Worm (Caenorhabditis elegans): ENCODE data around the gene gcy-36.
"Not testable (repeated sequence)": the region's sequence is repeated elsewhere in the genome, so short reads cannot be mapped to it uniquely, and the experiment has no call there.

gcy-36 gene

DNA sequence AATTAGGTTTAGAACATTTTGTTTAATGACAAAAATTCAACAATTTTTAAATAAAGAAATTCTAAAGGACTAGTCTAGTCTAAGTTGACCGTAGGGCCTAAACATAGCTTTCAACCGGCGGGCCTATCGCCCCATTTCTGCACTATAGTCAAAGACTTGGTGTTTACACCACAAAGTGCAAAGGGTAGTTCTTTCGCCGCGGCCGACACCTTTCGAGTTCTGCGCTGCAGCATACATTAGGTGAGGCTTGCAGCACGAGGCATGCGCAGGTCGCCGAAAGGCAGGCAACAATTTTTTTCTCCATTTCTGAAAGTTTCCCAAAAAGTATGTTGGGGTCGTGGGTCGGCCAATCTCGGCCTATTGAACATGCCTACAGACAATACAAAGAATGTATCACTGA is 49.7 kb downstream of the gcy-36 start:
- TF ChIP-seq ztf-18 (tag; optimal IDR thresholded peaks at IDR 0.05), result no peak
- TF ChIP-seq nhr-80 (tag; optimal IDR thresholded peaks at IDR 0.05), result no peak
- no peak for TF ChIP-seq ztf-3 (GFP tag; optimal IDR thresholded peaks at IDR 0.05)
- TF ChIP-seq nhr-27 (tag; optimal IDR thresholded peaks at IDR 0.05), result no peak
- no peak for TF ChIP-seq hsf-1 (GFP tag; IDR thresholded peaks at IDR 0.05)
- TF ChIP-seq attf-6 (GFP tag; IDR thresholded peaks at IDR 0.05), result no peak
- no peak for TF ChIP-seq sptf-2 (GFP tag; optimal IDR thresholded peaks at IDR 0.05)
- peak; percentile 30 for TF ChIP-seq snpc-4 (GFP tag; optimal IDR thresholded peaks at IDR 0.05)
- TF ChIP-seq snpc-4 (tag; optimal IDR thresholded peaks at IDR 0.05), result peak in 2 of 4 experiments; percentile 56 to 78
- TF ChIP-seq Y79H2A.3 (GFP tag; conservative IDR thresholded peaks at IDR 0.05), result no peak

DNA sequence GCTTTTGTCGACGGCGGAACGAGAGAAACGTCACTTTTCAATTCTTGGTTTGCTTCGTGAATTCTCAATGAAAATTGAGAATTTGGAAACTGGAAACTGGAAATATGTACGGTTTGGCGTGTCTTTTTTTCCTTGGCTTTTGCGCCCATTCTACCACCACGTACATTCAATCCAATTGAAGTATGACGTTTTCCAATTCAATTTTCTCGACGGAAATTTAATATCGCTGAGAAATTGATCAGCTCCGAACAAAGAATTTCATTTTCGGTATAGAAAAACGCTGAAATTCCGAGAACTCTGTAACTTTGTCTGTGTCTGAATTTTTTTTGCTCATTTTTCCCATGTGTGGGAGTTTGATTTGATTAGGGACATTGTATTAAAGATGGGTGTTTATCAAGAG is 54.4 kb downstream of the gcy-36 start:
- no peak for TF ChIP-seq rcor-1 (GFP tag; IDR thresholded peaks at IDR 0.05)
- no peak for TF ChIP-seq mcd-1 (GFP tag; IDR thresholded peaks at IDR 0.05)
- TF ChIP-seq madf-3 (GFP tag; IDR thresholded peaks at IDR 0.05), result no peak
- TF ChIP-seq F57A8.1 (GFP tag; optimal IDR thresholded peaks at IDR 0.05), result no peak
- no peak for TF ChIP-seq Y53F4B.3 (GFP tag; IDR thresholded peaks at IDR 0.05)
- TF ChIP-seq C06A6.2 (GFP tag; conservative IDR thresholded peaks at IDR 0.05), result no peak
- no peak for TF ChIP-seq athp-1 (tag; optimal IDR thresholded peaks at IDR 0.05)

- not testable (repeated sequence) for TF ChIP-seq snpc-4 (GFP tag; optimal IDR thresholded peaks at IDR 0.05)
- TF ChIP-seq snpc-4 (tag; optimal IDR thresholded peaks at IDR 0.05), result peak in 2 of 4 experiments; percentile 86 to 89
Observed at ce11 chrX:15533847-15534246, 55.0 kb downstream of the gcy-36 start.

ce11 chrX:15535190-15535636 is 56.4 kb downstream of the gcy-36 start:
- TF ChIP-seq lin-35 (GFP tag; optimal IDR thresholded peaks at IDR 0.05) (peak in 1 of 3 experiments; percentile 36), mcd-1 (GFP tag; IDR thresholded peaks at IDR 0.05) (peak; percentile 42), nfyb-1 (GFP tag; IDR thresholded peaks at IDR 0.05) (peak; percentile 58; the same call in 1 of the 2 replicates), somi-1 (GFP tag; optimal IDR thresholded peaks at IDR 0.05) (peak; percentile 48), zfh-2 (GFP tag; conservative IDR thresholded peaks at IDR 0.05) (peak; percentile 84), dox-1 (GFP tag; IDR thresholded peaks at IDR 0.05) (0 out of 2 replicates have a peak, but pooled peaks have one; percentile 9), K12H6.12 (tag; optimal IDR thresholded peaks at IDR 0.05) (peak; percentile 87), ZK185.1 (tag; optimal IDR thresholded peaks at IDR 0.05; ENCODE audit: poor library complexity, severe bottlenecking) (peak; percentile 5), nhr-27 (tag; optimal IDR thresholded peaks at IDR 0.05) (no peak), ceh-27 (GFP tag; optimal IDR thresholded peaks at IDR 0.05) (peak; percentile 71), ztf-28 (GFP tag; IDR thresholded peaks at IDR 0.05) (no peak), ztf-18 (tag; optimal IDR thresholded peaks at IDR 0.05) (no peak), B0336.3 (GFP tag; IDR thresholded peaks at IDR 0.05) (peak; percentile 25; the same call in 1 of the 2 replicates), ztf-22 (GFP tag; optimal IDR thresholded peaks at IDR 0.05) (no peak), atf-7 (tag; optimal IDR thresholded peaks at IDR 0.05) (peak; percentile 96), lin-40 (tag; optimal IDR thresholded peaks at IDR 0.05) (peak; percentile 64), pbrm-1 (GFP tag; IDR thresholded peaks at IDR 0.05) (0 out of 2 replicates have a peak, but pooled peaks have one; percentile 46), K11D2.4 (GFP tag; IDR thresholded peaks at IDR 0.05) (peak; percentile 75), gei-17 (GFP tag; optimal IDR thresholded peaks at IDR 0.05) (peak; percentile 36), snpc-4 (GFP tag; optimal IDR thresholded peaks at IDR 0.05) (no peak), snpc-4 (tag; optimal IDR thresholded peaks at IDR 0.05) (peak in 1 of 4 experiments; percentile 23), chd-7 (tag; optimal IDR thresholded peaks at IDR 0.05) (peak; percentile 29), cebp-1 (GFP tag; IDR thresholded peaks at IDR 0.05) (no peak), cebp-1 (tag; optimal IDR thresholded peaks at IDR 0.05) (peak; percentile 48), athp-1 (tag; optimal IDR thresholded peaks at IDR 0.05) (peak; percentile 8), hmg-1.2 (GFP tag; IDR thresholded peaks at IDR 0.05) (peak; percentile 34), lir-1 (GFP tag; conservative IDR thresholded peaks at IDR 0.05) (no peak), ztf-26 (tag; optimal IDR thresholded peaks at IDR 0.05) (no peak)

Data from whole organism, young adult.